Worm (Caenorhabditis elegans): ENCODE results near the gene C27F2.10.

DNA sequence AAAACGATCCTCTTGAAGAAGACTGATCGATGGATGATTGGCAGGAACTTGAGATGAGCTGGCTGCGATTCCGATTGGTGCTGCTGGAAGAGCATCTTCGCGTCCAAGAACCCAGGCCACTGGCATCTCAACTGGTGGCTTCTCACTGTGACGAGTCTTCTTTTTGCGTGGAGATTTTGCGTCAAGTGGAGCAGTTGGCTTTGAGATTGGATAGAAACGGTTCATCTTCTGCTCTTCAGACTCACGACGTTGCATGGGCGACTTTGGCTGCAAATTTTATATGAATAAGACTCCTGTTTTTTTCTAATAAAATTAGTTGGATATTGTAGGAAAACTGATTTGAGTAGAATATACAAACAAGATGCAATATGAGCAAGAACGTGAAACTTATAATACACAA, 24.0 kb upstream of the C27F2.10 start:
- no peak for TF ChIP-seq him-1 (tag; optimal IDR thresholded peaks at IDR 0.05)
- TF ChIP-seq W03F9.2 (tag; optimal IDR thresholded peaks at IDR 0.05), result no peak
